Fruit fly (Drosophila melanogaster) whole organism, embryonic: ENCODE data around the gene trx.

ENCODE experiments used
- Atf-2 ChIP-seq: fragments of 200-800 bp; sonication (Bioruptor generic); optimal IDR thresholded peaks from 2 replicates; lab custom pipeline; 2016; ENCODE audit warnings: missing biosample characterization, missing genetic modification characterization
- BEAF-32 ChIP-seq: fragments of 200-800 bp; sonication (Bioruptor generic); optimal IDR thresholded peaks from 3 replicates; lab custom pipeline; 2017; ENCODE audit warnings: missing biosample characterization, missing genetic modification characterization, mild to moderate bottlenecking, moderate library complexity, missing genetic modification reagents
- CG10654 ChIP-seq: fragments of 200-800 bp; sonication (Bioruptor generic); optimal IDR thresholded peaks from 2 replicates; lab custom pipeline; 2016; ENCODE audit warnings: missing biosample characterization, missing genetic modification characterization
- CG12769 ChIP-seq: fragments of 200-800 bp; sonication (Bioruptor generic); optimal IDR thresholded peaks from 2 replicates; lab custom pipeline; 2019; ENCODE audit warnings: missing biosample characterization, mild to moderate bottlenecking, missing genetic modification characterization, moderate library complexity
- CG13287 ChIP-seq: fragments of 200-800 bp; sonication (Bioruptor generic); IDR thresholded peaks from 2 replicates; pipeline ENCODE4 v1.3.6; 2022; ENCODE audit warnings: missing biosample characterization, missing genetic modification characterization; ENCODE audit not compliant: partially characterized antibody
- CG14710 ChIP-seq: fragments of 200-800 bp; sonication (Bioruptor generic); optimal IDR thresholded peaks from 3 replicates; lab custom pipeline; 2019; ENCODE audit warnings: missing biosample characterization, mild to moderate bottlenecking, missing genetic modification characterization, moderate library complexity
- CG15514 ChIP-seq: fragments of 200-800 bp; sonication (Bioruptor generic); optimal IDR thresholded peaks from 3 replicates; lab custom pipeline; 2017; ENCODE audit warnings: missing biosample characterization, missing genetic modification characterization, mild to moderate bottlenecking, moderate library complexity, missing genetic modification reagents
- CG16813 ChIP-seq: fragments of 200-800 bp; sonication (Bioruptor generic); IDR thresholded peaks from 3 replicates; pipeline ENCODE4 v1.3.6; 2022; ENCODE audit warnings: missing biosample characterization, missing genetic modification characterization; ENCODE audit not compliant: partially characterized antibody
- CG17328 ChIP-seq: fragments of 200-800 bp; sonication (Bioruptor generic); IDR thresholded peaks from 2 replicates; pipeline ENCODE4 v1.3.6; 2022; ENCODE audit warnings: missing biosample characterization, missing genetic modification characterization
- CG2116 ChIP-seq: fragments of 200-800 bp; sonication (Bioruptor generic); optimal IDR thresholded peaks from 3 replicates; lab custom pipeline; 2018; ENCODE audit warnings: missing biosample characterization, mild to moderate bottlenecking, missing genetic modification characterization
- CG31441 ChIP-seq: fragments of 200-800 bp; sonication (Bioruptor generic); IDR thresholded peaks from 2 replicates; pipeline ENCODE4 v1.3.6; 2022; ENCODE audit warnings: missing biosample characterization, missing genetic modification characterization
- CG33557 ChIP-seq: fragments of 200-800 bp; sonication (Bioruptor generic); optimal IDR thresholded peaks from 2 replicates; lab custom pipeline; 2019; ENCODE audit warnings: missing biosample characterization, mild to moderate bottlenecking, missing genetic modification characterization, moderate library complexity
- CG3726 ChIP-seq: fragments of 200-800 bp; sonication (Bioruptor generic); IDR thresholded peaks from 3 replicates; pipeline ENCODE4, ENCODE4 v1.3.6; 2022; ENCODE audit warnings: missing biosample characterization, missing genetic modification characterization
- CG3995 ChIP-seq: fragments of 200-800 bp; sonication (Bioruptor generic); optimal IDR thresholded peaks from 3 replicates; lab custom pipeline; 2016; ENCODE audit warnings: missing biosample characterization, missing genetic modification characterization
- CG4617 ChIP-seq: fragments of 200-800 bp; sonication (Bioruptor generic); optimal IDR thresholded peaks from 3 replicates; lab custom pipeline; 2016; ENCODE audit warnings: missing biosample characterization, missing genetic modification characterization, borderline replicate concordance
- CG8281 ChIP-seq: fragments of 200-800 bp; sonication (Bioruptor generic); optimal IDR thresholded peaks from 2 replicates; lab custom pipeline; 2018; ENCODE audit warnings: missing biosample characterization, mild to moderate bottlenecking, missing genetic modification characterization, moderate library complexity
- CG9797 ChIP-seq: fragments of 200-800 bp; sonication (Bioruptor generic); optimal IDR thresholded peaks from 3 replicates; lab custom pipeline; 2018; ENCODE audit warnings: missing biosample characterization, mild to moderate bottlenecking, missing genetic modification characterization
- Dp ChIP-seq: fragments of 200-800 bp; sonication (Bioruptor generic); optimal IDR thresholded peaks from 2 replicates; lab custom pipeline; 2018; ENCODE audit warnings: missing biosample characterization, mild to moderate bottlenecking, missing genetic modification characterization, moderate library complexity
- E2f2 ChIP-seq: fragments of 200-800 bp; sonication (Bioruptor generic); IDR thresholded peaks from 2 replicates; pipeline ENCODE4 v1.3.6; 2022; ENCODE audit warnings: missing biosample characterization, missing genetic modification characterization
- Elba2 ChIP-seq: fragments of 200-800 bp; sonication (Bioruptor generic); optimal IDR thresholded peaks from 3 replicates; lab custom pipeline; 2016; ENCODE audit warnings: missing biosample characterization, missing genetic modification characterization
- Hr78 ChIP-seq, 2 experiments: fragments of 200-800 bp in 1 of 2; fragments of >200 bp in 1 of 2; sonication (Bioruptor generic) in 1 of 2; optimal IDR thresholded peaks; 2 replicates each; lab custom pipeline; 2017 to 2019; ENCODE audit warnings: missing biosample characterization in 2 of 2, missing genetic modification characterization in 2 of 2, mild to moderate bottlenecking in 1 of 2, moderate library complexity in 1 of 2
- MBD-R2 ChIP-seq: fragments of 200-800 bp; sonication (Bioruptor generic); IDR thresholded peaks from 2 replicates; pipeline ENCODE4 v1.3.6; 2022; ENCODE audit warnings: missing biosample characterization, missing genetic modification characterization
- MESR4 ChIP-seq: fragments of 200-800 bp; sonication (Bioruptor generic); optimal IDR thresholded peaks from 2 replicates; lab custom pipeline; 2018; ENCODE audit warnings: missing biosample characterization, mild to moderate bottlenecking, missing genetic modification characterization, moderate library complexity
- Med ChIP-seq: fragments of 200-800 bp; sonication (Bioruptor generic); peaks from one replicate; lab custom pipeline; 2016; ENCODE audit warnings: missing biosample characterization, missing genetic modification characterization, mild to moderate bottlenecking, inconsistent platforms, moderate library complexity
- Myb ChIP-seq: fragments of 200-800 bp; sonication (Bioruptor generic); optimal IDR thresholded peaks from 2 replicates; lab custom pipeline; 2016; ENCODE audit warnings: missing biosample characterization, missing genetic modification characterization
- NFAT ChIP-seq: fragments of 200-800 bp; sonication (Bioruptor generic); IDR thresholded peaks from 2 replicates; pipeline ENCODE4 v1.3.6; 2022; ENCODE audit warnings: missing biosample characterization, missing genetic modification characterization
- Side ChIP-seq: fragments of 200-800 bp; sonication (Bioruptor generic); optimal IDR thresholded peaks from 2 replicates; lab custom pipeline; 2016; ENCODE audit warnings: missing biosample characterization, missing genetic modification characterization
- Sin3A ChIP-seq: fragments of >200 bp; optimal IDR thresholded peaks from 2 replicates; lab custom pipeline; 2018
- Trl ChIP-seq, 3 experiments: fragments of >200 bp in 2 of 3; fragments of 200-800 bp in 1 of 3; sonication (Bioruptor generic) in 1 of 3; optimal IDR thresholded peaks; 2 replicates in 1 of 3; 3 replicates in 2 of 3; lab custom pipeline; 2016 to 2017; ENCODE audit warnings: missing biosample characterization in 1 of 3, missing genetic modification characterization in 1 of 3
- YL-1 ChIP-seq: fragments of 200-800 bp; sonication (Bioruptor generic); optimal IDR thresholded peaks from 3 replicates; lab custom pipeline; 2017; ENCODE audit warnings: missing biosample characterization, mild to moderate bottlenecking, missing genetic modification characterization
- chinmo ChIP-seq: fragments of 200-800 bp; sonication (Bioruptor generic); IDR thresholded peaks from 4 replicates; pipeline ENCODE4 v1.3.6; 2022; ENCODE audit warnings: missing biosample characterization, missing genetic modification characterization; ENCODE audit not compliant: partially characterized antibody
- chm ChIP-seq: fragments of 200-800 bp; sonication (Bioruptor generic); IDR thresholded peaks from 2 replicates; pipeline ENCODE4 v1.3.6; 2022; ENCODE audit warnings: missing biosample characterization, missing genetic modification characterization
- crol ChIP-seq: fragments of 200-800 bp; sonication (Bioruptor generic); IDR thresholded peaks from 2 replicates; pipeline ENCODE4 v1.3.6; 2022; ENCODE audit warnings: missing biosample characterization, missing genetic modification characterization
- gfzf ChIP-seq: fragments of 200-800 bp; sonication (Bioruptor generic); optimal IDR thresholded peaks from 2 replicates; lab custom pipeline; 2016; ENCODE audit warnings: missing biosample characterization, mild to moderate bottlenecking, missing genetic modification characterization, moderate library complexity
- klu ChIP-seq: fragments of 200-800 bp; sonication (Bioruptor generic); IDR thresholded peaks from 2 replicates; pipeline ENCODE4 v1.3.6; 2022; ENCODE audit warnings: missing biosample characterization, missing genetic modification characterization
- kni ChIP-seq: fragments of 200-800 bp; sonication (Bioruptor generic); optimal IDR thresholded peaks from 3 replicates; lab custom pipeline; 2017; ENCODE audit warnings: mild to moderate bottlenecking, missing biosample characterization, missing genetic modification reagents, missing genetic modification characterization
- lov ChIP-seq, 2 experiments: fragments of 200-800 bp in 1 of 2; fragments of >200 bp in 1 of 2; sonication (Bioruptor generic) in 1 of 2; IDR thresholded peaks in 1 of 2; optimal IDR thresholded peaks in 1 of 2; 2 replicates in 1 of 2; 3 replicates in 1 of 2; pipeline versions ENCODE4 v1.3.6 to Lab custom; 2017 to 2022; ENCODE audit warnings: missing biosample characterization in 1 of 2, missing genetic modification characterization in 1 of 2
- nerfin-1 ChIP-seq: fragments of 200-800 bp; sonication (Bioruptor generic); optimal IDR thresholded peaks from 3 replicates; lab custom pipeline; 2019; ENCODE audit warnings: missing biosample characterization, mild to moderate bottlenecking, missing genetic modification characterization, moderate library complexity
- pzg ChIP-seq: fragments of 200-800 bp; sonication (Bioruptor generic); optimal IDR thresholded peaks from 3 replicates; lab custom pipeline; 2018; ENCODE audit warnings: missing biosample characterization, mild to moderate bottlenecking, missing genetic modification characterization, moderate library complexity
- sna ChIP-seq: fragments of 200-800 bp; sonication (Bioruptor generic); IDR thresholded peaks from 2 replicates; pipeline ENCODE4 v1.3.6; 2022; ENCODE audit warnings: missing biosample characterization, missing genetic modification characterization; ENCODE audit not compliant: partially characterized antibody
- unc-4 ChIP-seq: fragments of 200-800 bp; sonication (Bioruptor generic); IDR thresholded peaks from 2 replicates; pipeline ENCODE4 v1.3.6; 2022; ENCODE audit warnings: missing biosample characterization, missing genetic modification characterization; ENCODE audit not compliant: partially characterized antibody

Gene trx

DNA sequence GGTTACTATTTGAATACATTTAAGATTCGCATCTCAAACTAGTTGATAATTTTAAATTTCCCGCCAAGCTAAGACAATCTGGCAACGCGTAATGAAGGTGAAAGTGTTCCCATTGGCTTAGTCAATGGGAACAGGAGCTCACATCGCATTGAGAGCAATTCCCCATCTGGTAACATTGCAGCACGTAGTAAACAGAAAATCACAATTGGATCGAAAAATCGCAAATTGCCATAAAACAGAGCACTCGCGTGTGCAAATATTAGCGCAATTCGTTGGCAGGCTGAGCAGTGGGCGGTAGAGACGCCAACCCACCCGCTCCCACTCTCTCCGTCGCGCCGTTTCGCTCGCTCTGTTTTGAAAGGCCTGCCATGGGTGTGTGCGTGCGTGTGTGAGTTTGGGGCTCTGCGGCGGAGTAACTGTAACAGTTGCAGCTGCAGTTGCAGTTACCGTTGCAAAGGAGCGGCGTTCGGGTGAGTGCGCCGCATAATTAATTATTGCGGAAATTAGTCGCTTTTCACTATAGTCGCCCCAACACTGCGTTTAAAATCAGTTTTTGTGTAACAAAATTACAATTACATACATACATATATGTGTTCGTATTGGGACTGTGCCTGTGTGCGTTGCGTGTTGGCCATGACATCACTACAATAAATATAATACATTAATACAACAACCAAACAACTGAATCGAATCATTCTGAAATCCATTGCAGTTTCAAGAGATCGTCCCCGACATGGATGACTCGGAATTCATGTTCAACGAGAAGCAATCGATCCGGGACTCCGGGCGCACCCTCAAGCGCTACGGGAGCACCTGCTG lies 11.6 kb upstream of the trx start (continued):
- peak; percentile 93 for TF ChIP-seq E2f2
- TF ChIP-seq unc-4 (GFP tag; lab: Robert Waterston, UW) = 0 out of 2 replicates have a peak, but pooled peaks have one; percentile 26
- 0 out of 2 replicates have a peak, but pooled peaks have one; percentile 34 for TF ChIP-seq crol (GFP tag; lab: Robert Waterston, UW)
- peak; percentile 46 for TF ChIP-seq pzg (GFP tag; lab: Kevin White, UChicago)
- 0 out of 4 replicates have a peak, but pooled peaks have one; percentile 60 for TF ChIP-seq chinmo
- no peak for TF ChIP-seq CG10654 (GFP tag; lab: Kevin White, UChicago)
- TF ChIP-seq CG17328 (GFP tag; lab: Robert Waterston, UW) = no peak
- peak; percentile 94 for TF ChIP-seq kni (GFP tag; lab: Kevin White, UChicago)
- TF ChIP-seq CG4617 (GFP tag; lab: Kevin White, UChicago) = peak; percentile 82
- TF ChIP-seq sna (GFP tag; lab: Robert Waterston, UW) = 0 out of 2 replicates have a peak, but pooled peaks have one; percentile 27
- peak; percentile 31 for TF ChIP-seq CG2116
- TF ChIP-seq Atf-2 = no peak
- peak; percentile 29 for TF ChIP-seq BEAF-32 (GFP tag; lab: Kevin White, UChicago)
- TF ChIP-seq CG14710 (tag; lab: Kevin White, UChicago) = peak; percentile 40
- peak; percentile 56 for TF ChIP-seq gfzf
- 0 out of 3 replicates have a peak, but pooled peaks have one; percentile 10 for TF ChIP-seq CG16813 (GFP tag; lab: Robert Waterston, UW)
- peak; percentile 46; the same call in 1 of the 2 replicates for TF ChIP-seq MBD-R2 (GFP tag; lab: Robert Waterston, UW)
- peak; percentile 7 for TF ChIP-seq Sin3A (lab: Kevin White, UChicago)
- TF ChIP-seq CG31441 (GFP tag; lab: Robert Waterston, UW) = no peak
- TF ChIP-seq CG13287 (GFP tag; lab: Robert Waterston, UW) = 0 out of 2 replicates have a peak, but pooled peaks have one; percentile 23
- peak; percentile 4 for TF ChIP-seq Side (GFP tag; lab: Kevin White, UChicago)
- TF ChIP-seq Elba2 (GFP tag; lab: Kevin White, UChicago) = peak; percentile 86
- TF ChIP-seq CG33557 (GFP tag; lab: Kevin White, UChicago) = peak; percentile 18
- no peak for TF ChIP-seq lov (optimal IDR thresholded peaks at IDR 0.05; lab: Kevin White, UChicago)
- 0 out of 3 replicates have a peak, but pooled peaks have one; percentile 3 for TF ChIP-seq lov (GFP tag; IDR thresholded peaks at IDR 0.05; lab: Robert Waterston, UW)
- TF ChIP-seq klu (GFP tag; lab: Robert Waterston, UW) = no peak
- peak; percentile 31 for TF ChIP-seq nerfin-1 (tag; lab: Kevin White, UChicago)
- no peak for TF ChIP-seq CG3726 (GFP tag; lab: Robert Waterston, UW)
- peak; percentile 54 for TF ChIP-seq Med (GFP tag; lab: Kevin White, UChicago)
- TF ChIP-seq CG15514 (GFP tag; lab: Kevin White, UChicago) = peak; percentile 34
- TF ChIP-seq Hr78 (GFP tag; optimal IDR thresholded peaks at IDR 0.05; lab: Kevin White, UChicago) = no peak
- peak; percentile 67 for TF ChIP-seq CG3995
- peak; percentile 94 for TF ChIP-seq Dp (GFP tag; lab: Kevin White, UChicago)
- peak; percentile 58; the same call in 1 of the 2 replicates for TF ChIP-seq chm (GFP tag; lab: Robert Waterston, UW)
- peak; percentile 32 for TF ChIP-seq CG9797 (GFP tag; lab: Kevin White, UChicago)
- no peak for TF ChIP-seq NFAT (GFP tag; lab: Robert Waterston, UW)
- TF ChIP-seq CG12769 (tag; lab: Kevin White, UChicago) = peak; percentile 2
- TF ChIP-seq MESR4 (GFP tag; lab: Kevin White, UChicago) = peak; percentile 83
- peak; percentile 41 for TF ChIP-seq YL-1 (GFP tag; lab: Kevin White, UChicago)
- no peak for TF ChIP-seq CG8281 (tag; lab: Kevin White, UChicago)
- TF ChIP-seq Myb (GFP tag; lab: Kevin White, UChicago) = peak; percentile 30
- TF ChIP-seq Trl (optimal IDR thresholded peaks at IDR 0.05; lab: Kevin White, UChicago) = peak; percentile 39 to 46
- no peak for TF ChIP-seq Trl (GFP tag; optimal IDR thresholded peaks at IDR 0.05; lab: Kevin White, UChicago)
